Fruit fly (Drosophila melanogaster): Measurements from ENCODE around the gene CG4098.

Gene CG4098

dm6 chr3L:16574307-16574946 lies 34.7 kb downstream of the CG4098 start, which contains the start of gene mbf1 (continued):
- TF ChIP-seq CG18262 (tag; optimal IDR thresholded peaks at IDR 0.05) = peak; percentile 5
- peak; percentile 37 for TF ChIP-seq pho (GFP tag; optimal IDR thresholded peaks at IDR 0.05)
- peak; percentile 59 for TF ChIP-seq MBD-R2 (GFP tag; IDR thresholded peaks at IDR 0.05)
- no peak for TF ChIP-seq CG11723 (GFP tag; optimal IDR thresholded peaks at IDR 0.05)
- TF ChIP-seq tna (GFP tag; IDR thresholded peaks at IDR 0.05; ENCODE audit: partially characterized antibody) = 0 out of 2 replicates have a peak, but pooled peaks have one; percentile 32
- peak; percentile 61; the same call in 1 of the 3 replicates for TF ChIP-seq CG17361 (GFP tag; IDR thresholded peaks at IDR 0.05)
- TF ChIP-seq CG9876 (GFP tag; optimal IDR thresholded peaks at IDR 0.05) = no peak
- no peak for TF ChIP-seq CG8290 (GFP tag; optimal IDR thresholded peaks at IDR 0.05)
- peak; percentile 7 to 39 for TF ChIP-seq CG8290 (tag; optimal IDR thresholded peaks at IDR 0.05)
- TF ChIP-seq CG18764 (GFP tag; optimal IDR thresholded peaks at IDR 0.05) = peak; percentile 12
- TF ChIP-seq cato (GFP tag; optimal IDR thresholded peaks at IDR 0.05; ENCODE audit: borderline replicate concordance) = no peak
- TF ChIP-seq CG42726 (GFP tag; IDR thresholded peaks at IDR 0.05; ENCODE audit: partially characterized antibody) = 0 out of 2 replicates have a peak, but pooled peaks have one; percentile 31
- peak; percentile 39; the same call in 2 of the 3 replicates for TF ChIP-seq row (GFP tag; IDR thresholded peaks at IDR 0.05)
- TF ChIP-seq PHDP (tag; optimal IDR thresholded peaks at IDR 0.05) = peak; percentile 40
- TF ChIP-seq zfh1 (GFP tag; IDR thresholded peaks at IDR 0.05) = no peak
- no peak for TF ChIP-seq gcm (GFP tag; optimal IDR thresholded peaks at IDR 0.05)
- TF ChIP-seq so (GFP tag; IDR thresholded peaks at IDR 0.05) = no peak
- no peak for TF ChIP-seq cwo (GFP tag; optimal IDR thresholded peaks at IDR 0.05)
- TF ChIP-seq CG30431 (GFP tag; optimal IDR thresholded peaks at IDR 0.05) = no peak
- TF ChIP-seq CG14860 (GFP tag; IDR thresholded peaks at IDR 0.05; ENCODE audit: partially characterized antibody) = no peak; the same call in 2 of the 3 replicates
- TF ChIP-seq Dref (GFP tag; IDR thresholded peaks at IDR 0.05) = peak; percentile 67
- peak; percentile 18 for TF ChIP-seq CG13424 (tag; optimal IDR thresholded peaks at IDR 0.05)
- peak; percentile 24 for TF ChIP-seq B-H2 (GFP tag; optimal IDR thresholded peaks at IDR 0.05)
- TF ChIP-seq CG15601 (tag; optimal IDR thresholded peaks at IDR 0.05) = peak; percentile 21
- peak; percentile 53; the same call in 1 of the 2 replicates for TF ChIP-seq amos (GFP tag; IDR thresholded peaks at IDR 0.05; ENCODE audit: partially characterized antibody)
- peak; percentile 72 for TF ChIP-seq Dp (GFP tag; optimal IDR thresholded peaks at IDR 0.05)
- peak; percentile 9 for TF ChIP-seq CG4424 (GFP tag; optimal IDR thresholded peaks at IDR 0.05)
- TF ChIP-seq CG13624 (GFP tag; optimal IDR thresholded peaks at IDR 0.05) = peak; percentile 23
- no peak for TF ChIP-seq cad (GFP tag; optimal IDR thresholded peaks at IDR 0.05)
- TF ChIP-seq dm (GFP tag; optimal IDR thresholded peaks at IDR 0.05) = peak; percentile 19
- peak; percentile 2 for TF ChIP-seq CG2202 (tag; optimal IDR thresholded peaks at IDR 0.05)
- no peak for TF ChIP-seq maf-S (GFP tag; optimal IDR thresholded peaks at IDR 0.05)
- TF ChIP-seq sna (GFP tag; IDR thresholded peaks at IDR 0.05; ENCODE audit: partially characterized antibody) = peak; percentile 73
- TF ChIP-seq sima (GFP tag; optimal IDR thresholded peaks at IDR 0.05) = no peak
- 0 out of 3 replicates have a peak, but pooled peaks have one; percentile 13 for TF ChIP-seq mld (GFP tag; IDR thresholded peaks at IDR 0.05; ENCODE audit: partially characterized antibody)
- peak; percentile 33; the same call in 1 of the 3 replicates for TF ChIP-seq CG11560 (tag; IDR thresholded peaks at IDR 0.05)
- no peak for TF ChIP-seq CG10543 (GFP tag; optimal IDR thresholded peaks at IDR 0.05)
- peak; percentile 15 for TF ChIP-seq BtbVII (GFP tag; optimal IDR thresholded peaks at IDR 0.05)
- TF ChIP-seq bab2 (GFP tag; optimal IDR thresholded peaks at IDR 0.05) = peak; percentile 16
- no peak for TF ChIP-seq CG1233 (GFP tag; optimal IDR thresholded peaks at IDR 0.05)
- TF ChIP-seq danr (GFP tag; IDR thresholded peaks at IDR 0.05) = no peak
- peak; percentile 87 for TF ChIP-seq CG9797 (GFP tag; optimal IDR thresholded peaks at IDR 0.05)
- peak; percentile 91 for TF ChIP-seq CG4617 (GFP tag; optimal IDR thresholded peaks at IDR 0.05; ENCODE audit: borderline replicate concordance)
- TF ChIP-seq bcd (GFP tag; optimal IDR thresholded peaks at IDR 0.05) = peak; percentile 29
- TF ChIP-seq insv (GFP tag; optimal IDR thresholded peaks at IDR 0.05) = peak in 1 of 2 experiments; percentile 10
- peak; percentile 48 for TF ChIP-seq gro (GFP tag; optimal IDR thresholded peaks at IDR 0.05)
- TF ChIP-seq CG13894 (tag; optimal IDR thresholded peaks at IDR 0.05) = peak; percentile 32
- no peak for TF ChIP-seq CG18599 (GFP tag; optimal IDR thresholded peaks at IDR 0.05)
- no peak for TF ChIP-seq CkIIα-i1 (GFP tag; IDR thresholded peaks at IDR 0.05)
